Worm (Caenorhabditis elegans): ENCODE data around the gene srw-95.
A peak's percentile ranks its signal among the peaks of the same experiment; 100 is the strongest.

Gene srw-95

DNA sequence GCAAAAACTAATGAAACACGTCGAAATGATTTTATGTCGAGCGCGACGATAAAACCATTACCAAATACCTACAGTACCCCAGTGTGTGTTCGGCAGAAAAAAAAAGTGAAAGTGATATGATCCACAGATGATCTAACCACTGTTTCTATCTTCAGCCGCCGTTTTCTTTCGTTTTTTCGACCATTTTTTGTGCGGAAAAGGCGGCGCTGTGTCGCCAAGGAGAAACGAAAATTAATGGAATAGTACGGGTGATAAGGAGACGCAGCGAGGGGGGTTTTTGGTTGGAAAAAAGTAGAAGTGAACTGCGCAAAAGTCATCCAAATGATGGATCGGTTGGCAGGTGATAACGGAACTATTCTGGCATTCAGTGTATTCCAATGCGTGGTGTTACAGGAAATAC, 16.8 kb upstream of the srw-95 start:
- TF ChIP-seq ets-4 (tag; optimal IDR thresholded peaks at IDR 0.05) (no peak), F13H6.1 (tag; optimal IDR thresholded peaks at IDR 0.05) (no peak), nhr-11 (tag; optimal IDR thresholded peaks at IDR 0.05) (no peak), pros-1 (tag; optimal IDR thresholded peaks at IDR 0.05) (no peak), C08G9.2 (tag; optimal IDR thresholded peaks at IDR 0.05) (no peak), hlh-13 (GFP tag; optimal IDR thresholded peaks at IDR 0.05) (no peak)

ce11 chrIV:4799114-4799513, 12.8 kb upstream of the srw-95 start, which contains the start of gene eor-1:
TSS of gene eor-1 (minus strand) at chrIV:4799178.
- TF ChIP-seq tbx-7 (tag; optimal IDR thresholded peaks at IDR 0.05) = no peak
- TF ChIP-seq ahr-1 (tag; optimal IDR thresholded peaks at IDR 0.05) = no peak
- TF ChIP-seq ceh-34 (tag; optimal IDR thresholded peaks at IDR 0.05) = peak; percentile 9
- TF ChIP-seq F13H6.1 (tag; optimal IDR thresholded peaks at IDR 0.05) = no peak
- TF ChIP-seq ceh-9 (tag; optimal IDR thresholded peaks at IDR 0.05) = no peak
- no peak for TF ChIP-seq ceh-2 (tag; optimal IDR thresholded peaks at IDR 0.05)
- peak; percentile 45 for TF ChIP-seq nfya-1 (tag; optimal IDR thresholded peaks at IDR 0.05)
- peak; percentile 39 for TF ChIP-seq ceh-31 (tag; optimal IDR thresholded peaks at IDR 0.05)
- TF ChIP-seq hlh-30 (tag; optimal IDR thresholded peaks at IDR 0.05; ENCODE audit: insufficient read depth) = no peak
- TF ChIP-seq hlh-15 (tag; optimal IDR thresholded peaks at IDR 0.05) = no peak
- no peak for TF ChIP-seq gmeb-2 (tag; optimal IDR thresholded peaks at IDR 0.05)
- no peak for TF ChIP-seq sdc-2 (tag; optimal IDR thresholded peaks at IDR 0.05)
- no peak for TF ChIP-seq C08G9.2 (tag; optimal IDR thresholded peaks at IDR 0.05)
- no peak for TF ChIP-seq fax-1 (tag; optimal IDR thresholded peaks at IDR 0.05)
- TF ChIP-seq eyg-1 (tag; optimal IDR thresholded peaks at IDR 0.05) = no peak
- TF ChIP-seq syd-9 (tag; optimal IDR thresholded peaks at IDR 0.05) = no peak
- peak; percentile 26 for TF ChIP-seq unc-42 (tag; optimal IDR thresholded peaks at IDR 0.05)
- no peak for TF ChIP-seq fkh-10 (GFP tag; optimal IDR thresholded peaks at IDR 0.05)
- TF ChIP-seq ceh-18 (tag; optimal IDR thresholded peaks at IDR 0.05) = no peak
- no peak for TF ChIP-seq ttx-3 (tag; optimal IDR thresholded peaks at IDR 0.05)
- TF ChIP-seq zip-5 (tag; optimal IDR thresholded peaks at IDR 0.05) = no peak
- peak; percentile 93 for TF ChIP-seq ceh-48 (tag; optimal IDR thresholded peaks at IDR 0.05)
- TF ChIP-seq ceh-45 (GFP tag; IDR thresholded peaks at IDR 0.05) = no peak
- no peak for TF ChIP-seq unc-86 (tag; optimal IDR thresholded peaks at IDR 0.05)
- TF ChIP-seq nhr-11 (tag; optimal IDR thresholded peaks at IDR 0.05) = no peak
- no peak for TF ChIP-seq ceh-24 (tag; optimal IDR thresholded peaks at IDR 0.05)
- no peak for TF ChIP-seq odd-2 (tag; optimal IDR thresholded peaks at IDR 0.05)
- no peak for TF ChIP-seq pha-4 (tag; optimal IDR thresholded peaks at IDR 0.05)
- no peak for TF ChIP-seq pqm-1 (tag; optimal IDR thresholded peaks at IDR 0.05)
- no peak for TF ChIP-seq pat-9 (tag; optimal IDR thresholded peaks at IDR 0.05)
- no peak for TF ChIP-seq unc-55 (GFP tag; optimal IDR thresholded peaks at IDR 0.05)
- no peak for TF ChIP-seq ceh-19 (GFP tag; optimal IDR thresholded peaks at IDR 0.05)

ce11 chrIV:4802494-4802893, 9.4 kb upstream of the srw-95 start, which contains the start of gene dpf-7:
TSS of gene dpf-7 (minus strand) at chrIV:4802594.
- TF ChIP-seq dve-1 (tag; optimal IDR thresholded peaks at IDR 0.05) (no peak), pqm-1 (tag; optimal IDR thresholded peaks at IDR 0.05) (no peak), sox-2 (GFP tag; IDR thresholded peaks at IDR 0.05) (no peak)

DNA sequence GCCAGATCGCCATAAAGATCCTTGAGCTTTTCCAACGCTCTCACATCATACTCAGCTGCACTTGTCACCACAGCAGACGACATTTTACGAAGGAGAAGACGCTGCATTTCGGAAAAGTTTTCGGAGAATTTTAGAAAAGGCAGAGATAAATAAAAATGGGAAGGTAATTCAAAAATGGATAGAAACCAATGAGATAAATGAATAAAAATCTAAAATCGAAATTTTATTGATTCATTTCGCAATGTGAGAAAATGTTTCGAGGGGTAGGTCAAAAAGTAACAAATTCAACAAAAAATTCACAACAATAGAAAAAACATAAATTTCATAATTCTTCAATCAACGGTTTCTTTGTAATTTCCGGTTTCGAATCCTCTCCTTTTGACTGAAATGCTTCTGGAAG, 5.4 kb upstream of the srw-95 start, which contains the start of gene dpf-5:
Gene dpf-5, minus strand, starts transcription at position 101 of the 400 bp plus-strand sequence.
- TF ChIP-seq lin-11 (tag; optimal IDR thresholded peaks at IDR 0.05) (no peak), ceh-34 (tag; optimal IDR thresholded peaks at IDR 0.05) (no peak), T23F11.4 (GFP tag; optimal IDR thresholded peaks at IDR 0.05) (no peak), fax-1 (tag; optimal IDR thresholded peaks at IDR 0.05) (no peak), hlh-30 (tag; optimal IDR thresholded peaks at IDR 0.05; ENCODE audit: insufficient read depth) (no peak), C38D4.7 (GFP tag; optimal IDR thresholded peaks at IDR 0.05) (no peak), unc-3 (GFP tag; conservative IDR thresholded peaks at IDR 0.05) (no peak), unc-3 (tag; optimal IDR thresholded peaks at IDR 0.05) (no peak), npax-4 (tag; optimal IDR thresholded peaks at IDR 0.05) (no peak), tbx-7 (tag; optimal IDR thresholded peaks at IDR 0.05) (no peak), syd-9 (tag; optimal IDR thresholded peaks at IDR 0.05) (no peak), ceh-6 (GFP tag; optimal IDR thresholded peaks at IDR 0.05) (no peak), hlh-6 (tag; optimal IDR thresholded peaks at IDR 0.05) (no peak), dmd-4 (tag; optimal IDR thresholded peaks at IDR 0.05; ENCODE audit: borderline replicate concordance) (no peak), tbx-2 (tag; optimal IDR thresholded peaks at IDR 0.05) (no peak), C08G9.2 (tag; optimal IDR thresholded peaks at IDR 0.05) (no peak), hlh-8 (tag; optimal IDR thresholded peaks at IDR 0.05) (no peak), unc-55 (GFP tag; optimal IDR thresholded peaks at IDR 0.05) (no peak), ama-1 (optimal IDR thresholded peaks at IDR 0.05) (no peak), odd-2 (tag; optimal IDR thresholded peaks at IDR 0.05) (no peak)
